Worm (Caenorhabditis elegans): Measurements from ENCODE around the gene F14F9.3.

The F14F9.3 gene

ce11 chrV:5143785-5144184 lies 5.8 kb downstream of the F14F9.3 start, which contains the start of gene srh-129:
Gene srh-129, minus strand, starts transcription at chrV:5143885.
- no peak for TF ChIP-seq unc-62 (GFP tag; optimal IDR thresholded peaks at IDR 0.05)

ce11 chrV:5144541-5144940 lies 6.5 kb downstream of the F14F9.3 start, which contains the start of gene F14F9.2:
Gene F14F9.2, plus strand, starts transcription at chrV:5144841.
- no peak for TF ChIP-seq unc-62 (GFP tag; optimal IDR thresholded peaks at IDR 0.05)

- no peak for TF ChIP-seq unc-62 (GFP tag; optimal IDR thresholded peaks at IDR 0.05)
Observed at ce11 chrV:5146394-5146793, 8.4 kb downstream of the F14F9.3 start, which contains the start of gene F14F9.6. Gene F14F9.6, minus strand, starts transcription at chrV:5146494.

ce11 chrV:5150880-5151279 lies 12.9 kb downstream of the F14F9.3 start, which contains the start of gene srh-130:
Gene srh-130, plus strand, starts transcription at chrV:5151180.
- TF ChIP-seq unc-62 (GFP tag; optimal IDR thresholded peaks at IDR 0.05), result no peak

DNA sequence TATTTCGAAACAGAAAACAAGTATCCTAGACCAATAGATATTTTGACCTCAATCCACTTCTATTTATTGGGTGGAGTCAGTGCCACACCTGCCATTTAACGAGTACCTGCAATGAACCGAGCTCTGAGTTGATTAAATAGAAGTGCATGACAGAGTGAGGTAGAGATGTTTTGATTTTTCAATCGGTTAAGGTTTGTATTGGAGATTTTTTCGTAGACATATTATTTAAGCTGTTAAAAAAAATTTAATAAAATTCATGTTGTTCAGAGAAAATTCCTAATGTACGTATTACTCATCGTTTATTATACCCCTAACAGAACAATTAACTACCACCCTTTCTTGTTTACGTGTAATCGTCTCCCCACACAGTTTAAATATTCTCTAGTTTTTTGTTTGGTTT lies 17.5 kb downstream of the F14F9.3 start, which contains the start of gene srx-38:
TSS of gene srx-38 (minus strand) at position 101 of the 400 bp plus-strand sequence.
- no peak for TF ChIP-seq unc-62 (GFP tag; optimal IDR thresholded peaks at IDR 0.05)

ce11 chrV:5157660-5158059 lies 19.6 kb downstream of the F14F9.3 start, which contains the start of gene srx-39:
Gene srx-39, minus strand, starts transcription at chrV:5157760.
- no peak for TF ChIP-seq unc-62 (GFP tag; optimal IDR thresholded peaks at IDR 0.05)

DNA sequence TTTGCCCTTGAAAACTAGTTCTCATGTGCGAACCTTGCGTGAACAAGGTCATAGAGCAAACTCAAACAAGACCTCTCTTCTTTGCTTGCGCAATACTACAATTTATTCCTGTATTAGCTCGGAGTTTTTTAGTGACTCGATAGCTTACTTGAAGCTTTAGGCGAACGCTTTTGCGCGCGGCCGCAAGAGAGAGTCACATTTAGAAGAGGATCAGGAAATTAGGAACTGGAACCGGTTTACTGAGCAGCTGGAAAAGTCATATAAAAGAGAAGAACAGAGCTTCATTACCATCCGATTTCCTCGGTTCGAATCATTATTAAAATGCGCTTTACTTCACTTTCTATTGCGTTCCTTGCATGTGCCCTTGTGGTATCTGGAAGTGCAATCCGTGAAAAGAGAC lies 20.3 kb downstream of the F14F9.3 start, which contains the start of gene abu-15:
TSS of gene abu-15 (plus strand) at position 301 of the 400 bp plus-strand sequence.
- no peak for TF ChIP-seq unc-62 (GFP tag; optimal IDR thresholded peaks at IDR 0.05)

DNA sequence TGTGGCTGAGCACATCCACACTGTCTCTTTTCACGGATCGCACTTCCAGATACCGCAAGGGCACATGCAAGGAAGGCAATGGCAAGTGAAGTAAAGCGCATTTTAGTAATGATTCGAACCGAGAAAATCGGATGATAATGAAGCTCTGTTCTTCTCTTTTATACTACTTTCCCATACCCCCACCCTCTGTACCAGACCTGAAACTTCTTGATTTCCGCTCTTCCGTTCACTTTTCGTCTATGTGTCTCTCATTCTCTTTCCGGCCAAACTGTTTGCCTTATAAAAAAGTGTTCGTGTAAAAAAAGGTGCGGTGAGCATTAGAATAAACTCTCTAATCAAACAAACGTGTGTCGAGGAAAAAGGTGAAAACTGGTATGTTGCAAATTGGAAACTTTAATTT lies 23.8 kb downstream of the F14F9.3 start, which contains the start of gene abu-6:
TSS of gene abu-6 (minus strand) at position 101 of the 400 bp plus-strand sequence.
- no peak for TF ChIP-seq unc-62 (GFP tag; optimal IDR thresholded peaks at IDR 0.05)

ce11 chrV:5164682-5165081 lies 26.7 kb downstream of the F14F9.3 start, which contains the start of gene abu-7:
Gene abu-7, minus strand, starts transcription at chrV:5164782.
- no peak for TF ChIP-seq unc-62 (GFP tag; optimal IDR thresholded peaks at IDR 0.05)

DNA sequence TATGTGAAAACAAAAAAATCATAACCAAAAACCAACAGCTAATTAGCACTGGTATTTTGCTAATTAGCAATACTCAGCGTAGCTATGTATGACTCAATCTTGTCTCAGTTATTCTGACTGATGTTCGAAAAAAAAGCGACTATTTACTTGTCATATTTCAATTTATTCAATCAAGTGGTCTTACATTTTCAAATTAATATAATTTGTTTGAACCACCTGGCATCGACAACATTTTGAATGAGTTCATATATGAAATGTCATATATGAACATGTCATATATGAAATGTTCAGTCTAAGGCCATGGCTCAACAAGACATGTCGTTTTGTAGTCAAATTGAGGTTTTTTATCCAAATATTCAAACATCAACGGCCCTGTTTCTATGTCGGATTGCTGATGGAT lies 27.4 kb downstream of the F14F9.3 start, which contains the start of gene srw-140:
TSS of gene srw-140 (plus strand) at position 301 of the 400 bp plus-strand sequence.
- TF ChIP-seq unc-62 (GFP tag; optimal IDR thresholded peaks at IDR 0.05), result no peak

- TF ChIP-seq unc-62 (GFP tag; optimal IDR thresholded peaks at IDR 0.05), result no peak
Observed at ce11 chrV:5169586-5169985, 31.6 kb downstream of the F14F9.3 start, which contains the start of gene srt-64. Gene srt-64, minus strand, starts transcription at chrV:5169686.

ce11 chrV:5172833-5173232 lies 34.8 kb downstream of the F14F9.3 start, which contains the start of gene srt-65:
Gene srt-65, minus strand, starts transcription at chrV:5172933.
- no peak for TF ChIP-seq unc-62 (GFP tag; optimal IDR thresholded peaks at IDR 0.05)

DNA sequence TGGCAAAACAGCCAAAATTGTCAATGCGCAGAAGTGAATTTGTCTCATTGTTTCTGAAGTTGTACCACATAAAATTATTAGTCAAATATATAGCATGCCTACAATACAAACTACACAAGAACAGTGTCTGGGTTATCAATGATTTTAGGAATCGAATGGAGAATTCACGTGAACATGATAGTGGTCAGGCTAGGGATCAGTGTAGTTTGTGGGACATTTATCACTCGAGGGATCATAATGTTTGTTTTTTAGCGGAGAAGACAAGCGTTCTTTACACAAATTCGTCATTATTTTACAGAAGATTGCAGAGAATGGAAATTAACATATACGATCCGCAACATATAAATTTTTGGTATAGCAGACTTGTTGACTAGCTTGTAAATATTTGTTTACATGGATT lies 39.2 kb downstream of the F14F9.3 start, which contains the start of gene ugt-51:
TSS of gene ugt-51 (minus strand) at position 101 of the 400 bp plus-strand sequence.
- no peak for TF ChIP-seq unc-62 (GFP tag; optimal IDR thresholded peaks at IDR 0.05)

DNA sequence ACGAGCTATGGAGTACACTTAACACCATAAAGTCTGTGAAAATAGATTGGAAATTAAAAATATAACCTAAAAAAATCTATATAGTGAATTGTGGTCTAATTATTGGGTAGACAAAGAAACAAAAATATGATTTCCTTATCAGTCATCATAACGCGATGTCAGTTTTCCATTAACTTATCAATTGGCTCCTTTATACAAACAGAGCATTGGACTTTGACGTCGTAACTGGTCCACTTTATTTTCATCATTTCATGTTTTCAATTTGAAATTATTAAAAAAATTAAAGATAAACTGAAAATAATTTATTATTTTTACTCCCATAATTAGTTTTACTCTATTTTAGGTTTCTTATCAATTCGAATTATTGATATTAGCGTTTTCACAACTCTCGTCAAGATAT lies 40.0 kb downstream of the F14F9.3 start:
- TF ChIP-seq unc-62 (GFP tag; optimal IDR thresholded peaks at IDR 0.05), result no peak

DNA sequence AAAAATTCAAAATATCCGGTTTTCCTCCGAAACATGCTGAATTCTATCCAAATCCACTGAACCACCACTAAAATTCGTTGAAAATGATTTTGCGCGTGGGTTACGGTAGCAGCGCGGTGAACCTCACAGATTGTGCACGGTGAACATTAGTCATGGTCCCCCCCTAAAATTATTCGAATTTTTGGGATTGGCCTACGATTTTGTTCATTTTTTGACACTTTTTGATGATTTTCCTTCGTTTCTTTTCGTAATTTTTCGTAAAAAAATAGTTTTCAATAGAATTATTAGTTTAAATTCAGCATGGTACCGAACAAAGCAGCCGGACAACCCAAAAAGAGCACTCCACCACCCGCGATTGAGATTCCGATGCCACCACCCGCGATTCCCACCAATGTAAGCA lies 43.6 kb downstream of the F14F9.3 start, which contains the start of gene C03A7.2:
TSS of gene C03A7.2 (plus strand) at position 301 of the 400 bp plus-strand sequence.
- no peak for TF ChIP-seq unc-62 (GFP tag; optimal IDR thresholded peaks at IDR 0.05)

Measured in whole organism, dauer.